Fruit fly (Drosophila melanogaster) whole organism, adult: ENCODE measurements around the gene eloF.

ENCODE experiments used
- CG33017 ChIP-seq: fragments of 200-800 bp; sonication (Bioruptor generic); optimal IDR thresholded peaks from 2 replicates; lab custom pipeline; 2018; ENCODE audit warnings: missing biosample characterization, mild to moderate bottlenecking, missing genetic modification characterization, moderate library complexity
- Crg-1 ChIP-seq: fragments of 200-800 bp; sonication (Bioruptor generic); optimal IDR thresholded peaks from 2 replicates; lab custom pipeline; 2016; ENCODE audit warnings: missing biosample characterization, missing genetic modification characterization
- cnc ChIP-seq, 2 experiments: fragments of >200 bp; optimal IDR thresholded peaks; 2 replicates each; lab custom pipeline; 2017
- kay ChIP-seq: fragments of 200-800 bp; sonication (Bioruptor generic); peaks from one replicate; lab custom pipeline; 2016; ENCODE audit warnings: missing biosample characterization, missing genetic modification characterization, borderline replicate concordance

- TF ChIP-seq kay (no peak), cnc (optimal IDR thresholded peaks at IDR 0.05; lab: Kevin White, UChicago) (no peak), Crg-1 (no peak), CG33017 (tag; lab: Kevin White, UChicago) (no peak)
Observed at dm6 chr3R:9819777-9820176, 5.8 kb downstream of the eloF start, which contains the start of gene CG9458.
